Worm (Caenorhabditis elegans): ENCODE measurements around the gene K06H6.4.

- TF ChIP-seq tbx-2 (tag; optimal IDR thresholded peaks at IDR 0.05) (no peak), eyg-1 (tag; optimal IDR thresholded peaks at IDR 0.05) (no peak), unc-55 (GFP tag; optimal IDR thresholded peaks at IDR 0.05) (no peak), ahr-1 (tag; optimal IDR thresholded peaks at IDR 0.05) (no peak), ztf-16 (tag; optimal IDR thresholded peaks at IDR 0.05) (no peak), fkh-10 (GFP tag; optimal IDR thresholded peaks at IDR 0.05) (no peak), pqm-1 (tag; optimal IDR thresholded peaks at IDR 0.05) (no peak), madf-2 (tag; optimal IDR thresholded peaks at IDR 0.05) (no peak), F13H6.1 (tag; optimal IDR thresholded peaks at IDR 0.05) (no peak), pag-3 (tag; optimal IDR thresholded peaks at IDR 0.05; ENCODE audit: borderline replicate concordance) (no peak), hlh-30 (tag; optimal IDR thresholded peaks at IDR 0.05; ENCODE audit: insufficient read depth) (no peak), che-1 (tag; optimal IDR thresholded peaks at IDR 0.05) (no peak), unc-42 (tag; optimal IDR thresholded peaks at IDR 0.05) (no peak), ceh-45 (GFP tag; IDR thresholded peaks at IDR 0.05) (no peak)
These were observed 2.5 kb downstream of the K06H6.4 start, which contains the start of gene nstp-7 for ce11 chrV:581616-582015.

All from whole organism, late embryonic.